Worm (Caenorhabditis elegans) whole organism, early embryonic: Measurements from ENCODE around the gene F09G8.7.

Experiments used
- B0310.2 ChIP-seq: sonication (generic microtip); optimal IDR thresholded peaks from 2 replicates; lab custom pipeline; 2016; ENCODE audit warnings: mild to moderate bottlenecking, missing genetic modification characterization, missing compliant biosample characterization
- F13C5.2 ChIP-seq: sonication (generic microtip); optimal IDR thresholded peaks from 2 replicates; lab custom pipeline; 2017; ENCODE audit warnings: mild to moderate bottlenecking, missing genetic modification characterization, inconsistent platforms, missing compliant biosample characterization
- ama-1 ChIP-seq: fragments of 150-350 bp; optimal IDR thresholded peaks from 2 replicates; lab custom pipeline; 2014
- ets-7 ChIP-seq: sonication (generic microtip); optimal IDR thresholded peaks from 2 replicates; lab custom pipeline; 2016; ENCODE audit warnings: missing genotype, missing genetic modification characterization, missing compliant biosample characterization
- flt-1 ChIP-seq: fragments of 200-800 bp; sonication (Bioruptor generic); IDR thresholded peaks from 2 replicates; pipeline ENCODE4 v1.3.6; 2022; ENCODE audit warnings: missing genetic modification characterization, missing compliant biosample characterization
- hmbx-1 ChIP-seq: sonication (generic microtip); optimal IDR thresholded peaks from 2 replicates; lab custom pipeline; 2016; ENCODE audit warnings: mild to moderate bottlenecking, missing genetic modification characterization, missing compliant biosample characterization
- hnd-1 ChIP-seq: sonication (generic microtip); optimal IDR thresholded peaks from 2 replicates; lab custom pipeline; 2016; ENCODE audit warnings: missing genetic modification characterization, missing compliant biosample characterization
- pes-1 ChIP-seq: fragments of 200-800 bp; sonication (Bioruptor generic); IDR thresholded peaks from 2 replicates; pipeline ENCODE4 v1.3.6; 2022; ENCODE audit warnings: missing genetic modification reagents, missing genetic modification characterization, missing compliant biosample characterization
- sea-1 ChIP-seq: fragments of 200-800 bp; sonication (Bioruptor generic); conservative IDR thresholded peaks from 2 replicates; pipeline ENCODE4 v1.3.6; 2022; ENCODE audit warnings: missing genetic modification characterization, missing compliant biosample characterization
- tra-4 ChIP-seq: sonication (generic microtip); optimal IDR thresholded peaks from 2 replicates; lab custom pipeline; 2017; ENCODE audit warnings: missing genetic modification characterization, missing compliant biosample characterization

- no peak for TF ChIP-seq B0310.2 (tag; lab: Kevin White, UChicago)
- TF ChIP-seq ama-1 (lab: Kevin White, UChicago): no peak
- no peak for TF ChIP-seq sea-1 (GFP tag; lab: Robert Waterston, UW)
- no peak for TF ChIP-seq pes-1
- TF ChIP-seq flt-1 (GFP tag; lab: Robert Waterston, UW): no peak
- TF ChIP-seq tra-4 (tag; lab: Kevin White, UChicago): no peak
- TF ChIP-seq F13C5.2 (tag; lab: Kevin White, UChicago): no peak
- no peak for TF ChIP-seq hmbx-1 (tag; lab: Kevin White, UChicago)
- TF ChIP-seq hnd-1 (tag; lab: Kevin White, UChicago): no peak
- TF ChIP-seq ets-7 (tag; lab: Kevin White, UChicago): no peak
These were observed 38.7 kb downstream of the F09G8.7 start for ce11 chrIII:8229480-8229879.
